Worm (Caenorhabditis elegans) whole organism, L4 larva: ENCODE measurements around the gene gpa-18.
A peak's percentile ranks its signal among the peaks of the same experiment; 100 is the strongest.
"Not testable (repeated sequence)": the region's sequence is repeated elsewhere in the genome, so short reads cannot be mapped to it uniquely, and the experiment has no call there.

Experiments
- F10B5.3 ChIP-seq: sonication (generic microtip); optimal IDR thresholded peaks from 2 replicates; lab custom pipeline; 2016; ENCODE audit warnings: mild to moderate bottlenecking, missing genetic modification characterization, missing compliant biosample characterization
- F26F4.8 ChIP-seq: fragments of 200-800 bp; sonication (Bioruptor generic); conservative IDR thresholded peaks from 2 replicates; pipeline ENCODE4 v1.3.6; 2022; ENCODE audit warnings: missing genetic modification characterization, missing compliant biosample characterization
- F37D6.2 ChIP-seq: sonication (generic microtip); optimal IDR thresholded peaks from 2 replicates; lab custom pipeline; 2016; ENCODE audit warnings: mild to moderate bottlenecking, missing genetic modification characterization, missing compliant biosample characterization
- Y105C5A.15 ChIP-seq: fragments of 200-800 bp; sonication (Bioruptor generic); IDR thresholded peaks from 2 replicates; pipeline ENCODE4 v1.3.6; 2022; ENCODE audit warnings: missing genetic modification characterization, missing compliant biosample characterization
- aha-1 ChIP-seq: fragments of 150-350 bp; peaks from one replicate; lab custom pipeline; 2014; ENCODE audit warnings: missing biosample characterization, missing genetic modification characterization
- arid-1 ChIP-seq: fragments of 200-800 bp; sonication (Bioruptor generic); conservative IDR thresholded peaks from 2 replicates; pipeline ENCODE4 v1.3.6; 2022; ENCODE audit warnings: missing genetic modification reagents, missing genetic modification characterization, missing compliant biosample characterization
- ceh-28 ChIP-seq: fragments of 150-350 bp; optimal IDR thresholded peaks from 2 replicates; lab custom pipeline; 2014; ENCODE audit warnings: missing biosample characterization, missing genetic modification reagents, missing genetic modification characterization
- ceh-62 ChIP-seq: sonication (generic microtip); optimal IDR thresholded peaks from 2 replicates; lab custom pipeline; 2017; ENCODE audit warnings: missing biosample characterization, missing genetic modification characterization
- cey-2 ChIP-seq: sonication (generic microtip); optimal IDR thresholded peaks from 3 replicates; lab custom pipeline; 2017; ENCODE audit warnings: missing genetic modification characterization, mild to moderate bottlenecking, missing compliant biosample characterization, antibody characterized with exemption, borderline replicate concordance; ENCODE audit not compliant: insufficient read depth
- daf-16 ChIP-seq, 3 experiments: sonication (generic microtip); optimal IDR thresholded peaks; 2 replicates each; lab custom pipeline; 2016 to 2017; ENCODE audit warnings: missing genetic modification characterization in 3 of 3, missing genetic modification reagents in 3 of 3, mild to moderate bottlenecking in 2 of 3, missing compliant biosample characterization in 2 of 3, missing biosample characterization in 1 of 3, moderate library complexity in 1 of 3
- dmd-8 ChIP-seq: fragments of 200-800 bp; sonication (Bioruptor generic); IDR thresholded peaks from 2 replicates; pipeline ENCODE4 v1.3.6; 2022; ENCODE audit warnings: missing genetic modification characterization, missing compliant biosample characterization
- dve-1 ChIP-seq: sonication (generic microtip); optimal IDR thresholded peaks from 2 replicates; lab custom pipeline; 2017; ENCODE audit warnings: antibody characterized with exemption, mild to moderate bottlenecking, missing genetic modification characterization, missing compliant biosample characterization; ENCODE audit not compliant: insufficient read depth
- hif-1 ChIP-seq, 2 experiments: sonication (generic microtip); optimal IDR thresholded peaks; 2 replicates each; lab custom pipeline; 2016 to 2017; ENCODE audit warnings: missing compliant biosample characterization in 2 of 2, missing genetic modification characterization in 2 of 2, missing genetic modification reagents in 2 of 2, missing genotype in 2 of 2, mild to moderate bottlenecking in 1 of 2
- hmg-1.1 ChIP-seq: fragments of 200-800 bp; sonication (Bioruptor generic); IDR thresholded peaks from 2 replicates; pipeline ENCODE4 v1.3.6; 2022; ENCODE audit warnings: missing genetic modification reagents, missing genetic modification characterization, missing compliant biosample characterization
- jun-1 ChIP-seq: fragments of 150-350 bp; optimal IDR thresholded peaks from 2 replicates; lab custom pipeline; 2014; ENCODE audit warnings: missing biosample characterization, missing genetic modification reagents, missing genetic modification characterization
- lin-39 ChIP-seq: fragments of 150-350 bp; optimal IDR thresholded peaks from 2 replicates; lab custom pipeline; 2014; ENCODE audit warnings: missing biosample characterization, missing genetic modification reagents, missing genetic modification characterization
- mes-2 ChIP-seq: sonication (generic microtip); optimal IDR thresholded peaks from 2 replicates; lab custom pipeline; 2016; ENCODE audit warnings: missing genotype, mild to moderate bottlenecking, missing genetic modification characterization, missing compliant biosample characterization; ENCODE audit not compliant: poor library complexity, severe bottlenecking
- mxl-2 ChIP-seq: fragments of 200-800 bp; sonication (Bioruptor generic); conservative IDR thresholded peaks from 2 replicates; pipeline ENCODE4 v1.3.6; 2022; ENCODE audit warnings: missing genetic modification reagents, missing genetic modification characterization, missing compliant biosample characterization
- mxl-3 ChIP-seq: fragments of 200-800 bp; sonication (Bioruptor generic); optimal IDR thresholded peaks from 2 replicates; lab custom pipeline; 2018; ENCODE audit warnings: mild to moderate bottlenecking, missing genetic modification characterization, missing compliant biosample characterization
- nhr-102 ChIP-seq: sonication (generic microtip); optimal IDR thresholded peaks from 2 replicates; lab custom pipeline; 2016; ENCODE audit warnings: mild to moderate bottlenecking, missing genetic modification characterization, moderate library complexity, missing compliant biosample characterization
- nhr-25 ChIP-seq: sonication (generic microtip); optimal IDR thresholded peaks from 2 replicates; lab custom pipeline; 2017; ENCODE audit warnings: missing genetic modification characterization, mild to moderate bottlenecking, missing compliant biosample characterization, antibody characterized with exemption, moderate library complexity, borderline replicate concordance; ENCODE audit not compliant: insufficient read depth
- nhr-28 ChIP-seq: fragments of 150-350 bp; optimal IDR thresholded peaks from 2 replicates; lab custom pipeline; 2014; ENCODE audit warnings: missing biosample characterization, missing genetic modification characterization
- nhr-48 ChIP-seq: sonication (generic microtip); optimal IDR thresholded peaks from 2 replicates; lab custom pipeline; 2016; ENCODE audit warnings: mild to moderate bottlenecking, missing genetic modification characterization, missing compliant biosample characterization
- nhr-76 ChIP-seq: fragments of 150-350 bp; optimal IDR thresholded peaks from 2 replicates; lab custom pipeline; 2014; ENCODE audit warnings: missing biosample characterization, missing genetic modification characterization
- pha-4 ChIP-seq, 2 experiments: fragments of 150-350 bp in 1 of 2; fragments of 200-800 bp in 1 of 2; sonication (Bioruptor generic) in 1 of 2; IDR thresholded peaks in 1 of 2; optimal IDR thresholded peaks in 1 of 2; 2 replicates each; pipeline versions ENCODE4 v1.3.6 to Lab custom; 2014 to 2022; ENCODE audit warnings: missing genetic modification characterization in 2 of 2, missing genetic modification reagents in 2 of 2, missing biosample characterization in 1 of 2, missing compliant biosample characterization in 1 of 2
- set-16 ChIP-seq: fragments of 200-800 bp; sonication (Bioruptor generic); IDR thresholded peaks from 2 replicates; pipeline ENCODE4 v1.3.6; 2022; ENCODE audit warnings: missing genetic modification reagents, missing genetic modification characterization, missing compliant biosample characterization
- vab-7 ChIP-seq: fragments of 200-800 bp; sonication (Bioruptor generic); IDR thresholded peaks from 2 replicates; pipeline ENCODE4 v1.3.6; 2022; ENCODE audit warnings: missing genetic modification reagents, missing genetic modification characterization, missing compliant biosample characterization

gpa-18 gene

DNA sequence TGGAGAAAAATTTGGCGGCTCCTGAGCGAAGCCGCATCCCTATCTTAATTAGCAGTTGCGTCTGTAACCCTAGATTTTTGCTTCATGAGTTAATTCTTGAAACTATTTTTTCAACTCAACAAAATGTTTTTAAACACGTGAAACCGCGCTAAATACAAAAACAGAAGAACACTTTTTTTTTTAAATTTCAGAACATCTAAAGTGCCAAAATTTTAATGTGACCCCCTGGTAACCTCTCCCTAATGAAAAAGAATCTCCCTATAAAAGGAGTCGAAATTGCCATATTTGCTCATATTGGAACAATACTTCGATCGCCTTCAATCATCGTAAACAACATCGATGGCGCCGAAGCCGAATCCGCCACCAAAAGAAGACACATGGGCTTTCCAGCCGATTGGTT is 31.1 kb upstream of the gpa-18 start, which contains the start of gene nsph-4.1:
TSS of gene nsph-4.1 (plus strand) at position 301 of the 400 bp plus-strand sequence.
- not testable (repeated sequence) for TF ChIP-seq vab-7 (GFP tag; lab: Robert Waterston, UW); mxl-2; nhr-48 (tag; lab: Kevin White, UChicago)
- TF ChIP-seq, all 104 proteins: peak for 0; not testable (repeated sequence) for 104

DNA sequence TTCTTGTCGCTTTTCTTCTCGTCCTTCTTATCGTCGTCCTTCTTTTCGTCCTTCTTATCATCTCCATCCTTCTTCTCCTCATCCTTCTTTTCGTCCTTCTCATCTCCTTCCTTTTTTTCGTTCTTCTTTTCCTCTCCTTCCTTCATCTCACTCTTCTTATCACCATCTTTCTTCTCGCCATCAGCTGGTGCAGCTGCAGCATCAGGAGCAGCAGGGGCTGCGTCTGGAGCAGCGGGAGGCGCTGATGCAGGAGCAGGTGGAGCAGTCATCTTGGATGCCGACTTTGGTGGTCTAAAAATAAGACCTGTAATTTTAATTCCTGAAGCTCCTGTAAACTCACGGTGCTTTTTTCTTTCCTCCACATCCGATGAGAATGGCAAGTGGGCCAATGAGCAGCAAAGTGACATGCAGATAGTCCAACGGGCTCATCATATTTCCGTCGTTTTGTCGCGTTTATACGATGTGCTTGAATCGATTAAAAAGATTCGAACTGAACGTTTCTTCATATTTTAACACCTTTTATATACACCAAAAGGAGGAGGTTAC is 29.9 kb upstream of the gpa-18 start, which contains the start of gene cylc-1:
TSS of gene cylc-1 (minus strand) at position 496 of the 546 bp plus-strand sequence.
- TF ChIP-seq pha-4 (GFP tag; IDR thresholded peaks at IDR 0.05; lab: Robert Waterston, UW) (peak; percentile 29; the same call in 1 of the 2 replicates), set-16 (GFP tag; lab: Robert Waterston, UW) (peak; percentile 82), F26F4.8 (0 out of 2 replicates have a peak, but pooled peaks have one; percentile 13), arid-1 (0 out of 2 replicates have a peak, but pooled peaks have one; percentile 12)
- TF ChIP-seq pha-4 (tag; optimal IDR thresholded peaks at IDR 0.05; lab: Kevin White, UChicago) = not testable (repeated sequence)

DNA sequence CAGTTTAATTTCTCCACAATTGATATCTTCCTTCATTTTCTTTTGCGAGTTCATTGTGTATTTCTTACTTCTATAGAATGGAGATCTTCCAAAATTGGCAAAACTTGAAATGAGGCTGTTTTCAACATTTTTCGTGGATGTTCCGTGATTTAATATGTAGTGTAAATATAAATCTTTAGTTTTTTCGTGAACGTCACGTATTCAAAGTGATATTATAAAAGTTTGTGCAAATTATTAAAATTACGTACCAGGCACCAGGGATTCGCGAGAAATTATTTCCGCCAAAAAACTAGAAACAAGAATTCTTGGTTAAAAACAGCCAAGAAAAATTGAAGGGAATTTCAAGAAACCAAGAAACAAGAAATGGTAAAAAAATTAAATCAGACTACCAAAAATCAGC is 28.8 kb upstream of the gpa-18 start, which contains the start of gene Y59E9AL.8:
TSS of gene Y59E9AL.8 (minus strand) at position 101 of the 400 bp plus-strand sequence.
- TF ChIP-seq set-16 (GFP tag; lab: Robert Waterston, UW) = no peak
- TF ChIP-seq daf-16 (GFP tag; optimal IDR thresholded peaks at IDR 0.05; lab: Kevin White, UChicago) = no peak
- no peak for TF ChIP-seq daf-16 (tag; optimal IDR thresholded peaks at IDR 0.05; lab: Kevin White, UChicago)
- no peak for TF ChIP-seq hmg-1.1 (GFP tag; lab: Robert Waterston, UW)
- no peak for TF ChIP-seq mes-2 (tag; lab: Kevin White, UChicago)
- no peak for TF ChIP-seq F37D6.2 (tag; lab: Kevin White, UChicago)
- no peak for TF ChIP-seq hif-1 (tag; optimal IDR thresholded peaks at IDR 0.05; lab: Kevin White, UChicago)
- TF ChIP-seq, all 104 proteins: peak for 0

DNA sequence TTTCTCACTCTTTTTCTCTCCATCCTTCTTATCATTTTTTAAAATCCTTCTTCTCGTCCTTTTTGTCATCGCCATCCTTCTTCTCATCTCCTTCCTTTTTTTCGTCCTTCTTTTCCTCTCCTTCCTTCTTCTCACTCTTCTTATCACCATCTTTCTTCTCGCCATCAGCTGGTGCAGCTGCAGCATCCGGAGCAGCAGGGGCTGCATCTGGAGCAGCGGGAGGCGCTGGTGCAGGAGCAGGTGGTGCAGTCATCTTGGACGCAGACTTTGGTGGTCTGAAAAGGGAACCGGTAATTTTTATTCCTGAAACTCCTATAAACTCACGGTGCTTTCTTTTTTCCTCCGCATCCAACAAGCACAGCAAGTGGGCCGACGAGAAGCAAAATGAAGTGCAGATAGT is 26.3 kb upstream of the gpa-18 start:
- TF ChIP-seq F10B5.3 (no peak), Y105C5A.15 (GFP tag; lab: Robert Waterston, UW) (0 out of 2 replicates have a peak, but pooled peaks have one; percentile 15), daf-16 (GFP tag; optimal IDR thresholded peaks at IDR 0.05; lab: Kevin White, UChicago) (no peak), daf-16 (tag; optimal IDR thresholded peaks at IDR 0.05; lab: Kevin White, UChicago) (no peak), F37D6.2 (tag; lab: Kevin White, UChicago) (no peak), set-16 (GFP tag; lab: Robert Waterston, UW) (peak; percentile 89), aha-1 (tag; lab: Kevin White, UChicago) (peak; percentile 65), dmd-8 (GFP tag; lab: Robert Waterston, UW) (0 out of 2 replicates have a peak, but pooled peaks have one; percentile 18), ceh-28 (tag; lab: Kevin White, UChicago) (no peak)

DNA sequence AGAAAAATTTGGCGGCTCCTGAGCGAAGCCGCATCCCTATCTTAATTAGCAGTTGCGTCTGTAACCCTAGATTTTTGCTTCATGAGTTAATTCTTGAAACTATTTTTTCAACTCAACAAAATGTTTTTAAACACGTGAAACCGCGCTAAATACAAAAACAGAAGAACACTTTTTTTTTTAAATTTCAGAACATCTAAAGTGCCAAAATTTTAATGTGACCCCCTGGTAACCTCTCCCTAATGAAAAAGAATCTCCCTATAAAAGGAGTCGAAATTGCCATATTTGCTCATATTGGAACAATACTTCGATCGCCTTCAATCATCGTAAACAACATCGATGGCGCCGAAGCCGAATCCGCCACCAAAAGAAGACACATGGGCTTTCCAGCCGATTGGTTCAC is 23.1 kb upstream of the gpa-18 start, which contains the start of gene nsph-4.2:
TSS of gene nsph-4.2 (plus strand) at position 301 of the 400 bp plus-strand sequence.
- not testable (repeated sequence) for TF ChIP-seq nhr-28, nhr-102, ceh-62 (tag; lab: Kevin White, UChicago)

DNA sequence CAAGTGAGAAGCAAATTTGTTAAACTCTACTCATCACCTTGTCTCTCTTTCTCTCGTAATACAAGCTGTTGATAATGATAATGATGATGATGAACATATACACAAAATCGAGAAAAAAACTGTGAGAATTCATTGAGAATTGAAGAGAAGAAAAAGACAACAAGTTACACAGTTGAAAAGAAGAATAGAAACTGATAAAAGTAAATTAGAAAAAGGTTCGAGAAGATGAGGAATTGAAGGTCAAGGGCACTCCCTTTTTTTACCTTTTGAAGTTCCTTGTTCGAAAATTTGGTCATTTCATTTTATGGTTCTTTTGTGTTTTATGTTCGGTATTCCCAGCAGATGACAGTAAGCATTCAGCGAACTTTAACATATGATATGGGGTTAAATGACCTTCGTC is 20.9 kb upstream of the gpa-18 start:
- TF ChIP-seq dve-1 (tag; lab: Kevin White, UChicago) (peak; percentile 7), Y105C5A.15 (GFP tag; lab: Robert Waterston, UW) (no peak), nhr-76 (tag; lab: Kevin White, UChicago) (peak; percentile 15), lin-39 (tag; lab: Kevin White, UChicago) (no peak), jun-1 (tag; lab: Kevin White, UChicago) (no peak), nhr-25 (tag; lab: Kevin White, UChicago) (peak; percentile 49), cey-2 (tag; lab: Kevin White, UChicago) (peak; percentile 49), nhr-28 (tag; lab: Kevin White, UChicago) (peak; percentile 48), mxl-3 (GFP tag; lab: Kevin White, UChicago) (no peak)
- TF ChIP-seq, all 104 proteins: peak for 5
